Worm (Caenorhabditis elegans): ENCODE data around the gene Y65A5A.2.

Gene Y65A5A.2

DNA sequence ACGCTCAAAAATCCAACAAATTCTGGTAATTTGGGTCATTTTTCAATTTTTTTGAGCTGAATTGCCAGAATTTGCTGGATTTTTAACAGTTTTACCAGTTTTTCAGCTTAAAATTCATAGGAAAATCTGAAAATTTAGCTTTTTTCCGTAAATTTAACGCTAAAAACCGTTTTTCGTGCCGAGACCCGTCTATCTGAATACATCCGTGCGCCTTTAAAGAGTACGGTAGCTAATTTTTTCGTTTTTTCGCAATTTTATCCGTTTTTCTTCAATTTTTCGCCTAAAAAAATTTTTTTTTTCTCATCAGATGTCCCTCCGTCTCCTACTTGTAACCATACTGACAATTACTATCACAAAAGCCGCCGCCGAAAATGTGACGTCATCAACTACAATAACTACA is at the start of gene Y65A5A.2:
TSS of gene Y65A5A.2 (plus strand) at position 308 of the 400 bp plus-strand sequence.
- no peak for TF ChIP-seq dao-5 (tag; optimal IDR thresholded peaks at IDR 0.05)
- TF ChIP-seq W03F9.2 (tag; optimal IDR thresholded peaks at IDR 0.05): no peak
- TF ChIP-seq him-1 (tag; optimal IDR thresholded peaks at IDR 0.05): no peak

DNA sequence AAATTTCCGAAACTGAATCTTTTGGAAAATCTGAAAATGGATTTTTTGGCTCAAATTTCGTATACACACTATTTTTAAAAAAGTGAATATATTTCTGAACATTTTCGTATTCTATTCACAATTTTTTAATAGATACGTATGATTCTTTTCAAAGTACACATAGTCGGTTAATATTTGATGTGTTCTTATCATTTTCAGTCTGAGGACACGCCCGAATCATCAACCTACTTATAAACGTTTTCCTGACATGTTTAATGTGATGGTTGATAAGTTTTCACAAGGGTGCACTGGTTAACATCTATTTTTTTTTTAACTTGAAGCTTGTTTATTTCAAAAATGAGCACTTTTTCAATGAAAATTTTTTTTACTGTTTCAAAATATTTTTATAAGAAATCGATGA is 47.2 kb upstream of the Y65A5A.2 start:
- TF ChIP-seq dao-5 (tag; optimal IDR thresholded peaks at IDR 0.05): no peak
- TF ChIP-seq him-1 (tag; optimal IDR thresholded peaks at IDR 0.05): no peak
- TF ChIP-seq W03F9.2 (tag; optimal IDR thresholded peaks at IDR 0.05): no peak

DNA sequence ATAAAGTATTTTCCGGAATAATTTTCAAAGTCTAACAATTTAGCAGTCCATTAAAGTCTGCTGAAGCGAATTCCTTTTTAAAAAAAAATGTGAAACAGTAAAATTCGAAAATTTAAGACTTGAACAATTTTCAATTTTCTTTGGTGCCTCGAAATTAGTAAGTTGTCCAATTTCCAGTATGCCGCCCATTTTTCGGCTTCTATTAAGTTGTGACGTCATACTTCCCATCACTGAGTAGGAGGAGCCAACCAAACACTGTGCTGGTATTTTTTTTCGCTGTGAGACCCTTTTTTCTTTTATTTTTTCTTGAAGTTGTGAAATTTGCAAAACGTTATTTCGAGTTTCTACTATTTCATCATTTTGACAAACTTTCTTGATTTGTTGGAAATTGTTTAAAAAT is 41.2 kb upstream of the Y65A5A.2 start:
- TF ChIP-seq dao-5 (tag; optimal IDR thresholded peaks at IDR 0.05) (no peak), W03F9.2 (tag; optimal IDR thresholded peaks at IDR 0.05) (no peak), him-1 (tag; optimal IDR thresholded peaks at IDR 0.05) (no peak)

DNA sequence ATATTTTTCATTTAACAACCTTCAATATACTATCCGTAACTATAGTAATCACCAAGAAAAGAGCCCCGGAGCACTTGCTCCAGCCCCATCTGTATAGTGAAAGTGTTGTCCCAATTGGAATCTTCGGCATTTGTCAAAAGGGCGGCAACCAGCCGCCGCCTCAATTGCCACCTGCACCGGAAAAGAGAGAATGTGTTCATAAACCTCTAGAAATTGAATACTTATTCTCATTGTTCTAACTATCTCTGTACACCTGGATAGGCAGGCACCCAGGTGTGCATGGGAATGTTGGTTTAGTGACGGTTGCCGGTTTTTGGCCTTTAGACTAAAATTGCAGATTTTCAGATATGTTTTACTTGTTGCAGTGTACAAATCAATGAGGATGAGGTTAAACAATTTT is 33.9 kb upstream of the Y65A5A.2 start:
- TF ChIP-seq W03F9.2 (tag; optimal IDR thresholded peaks at IDR 0.05) (no peak), him-1 (tag; optimal IDR thresholded peaks at IDR 0.05) (no peak), dao-5 (tag; optimal IDR thresholded peaks at IDR 0.05) (no peak)

DNA sequence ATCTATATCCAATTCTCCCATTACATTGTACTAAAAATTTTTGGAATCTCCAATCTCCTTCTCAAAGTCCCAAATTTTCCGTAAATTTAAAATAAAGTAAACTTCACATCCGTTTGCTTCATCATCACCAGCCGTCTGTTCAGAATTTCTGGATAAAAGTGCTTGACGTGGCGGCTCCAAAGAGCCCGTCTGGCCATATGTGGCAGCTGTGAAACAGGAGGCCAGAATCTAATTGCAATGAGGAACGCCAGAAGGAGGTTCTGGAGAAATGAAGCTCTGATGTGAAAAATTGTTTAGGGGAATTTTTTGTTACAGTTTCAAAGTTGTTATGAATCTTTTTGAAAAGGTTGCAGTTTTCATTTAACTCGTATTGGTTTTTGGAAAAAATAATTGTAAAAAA is 31.5 kb upstream of the Y65A5A.2 start:
- TF ChIP-seq him-1 (tag; optimal IDR thresholded peaks at IDR 0.05) (no peak), W03F9.2 (tag; optimal IDR thresholded peaks at IDR 0.05) (no peak), dao-5 (tag; optimal IDR thresholded peaks at IDR 0.05) (no peak)

DNA sequence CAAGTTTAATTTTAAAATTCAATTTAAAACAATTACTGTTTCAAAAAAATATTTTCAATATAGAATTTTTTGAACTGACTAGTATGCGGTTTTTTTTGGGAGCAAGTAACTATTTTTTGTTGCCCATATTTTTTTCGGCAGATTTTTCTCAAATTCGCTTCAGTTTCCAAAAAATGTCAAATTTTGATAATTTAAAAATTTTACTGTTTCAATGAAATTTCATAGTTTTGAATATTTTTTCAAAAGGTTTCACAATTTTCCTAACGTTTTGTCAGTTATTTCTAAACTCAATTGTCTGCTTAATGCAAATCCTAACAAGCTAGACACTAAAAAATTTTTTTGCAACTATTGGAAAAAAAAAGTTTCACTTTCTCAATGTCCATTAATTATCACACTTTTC is 30.9 kb upstream of the Y65A5A.2 start:
- TF ChIP-seq dao-5 (tag; optimal IDR thresholded peaks at IDR 0.05) (no peak), W03F9.2 (tag; optimal IDR thresholded peaks at IDR 0.05) (no peak), him-1 (tag; optimal IDR thresholded peaks at IDR 0.05) (no peak)

DNA sequence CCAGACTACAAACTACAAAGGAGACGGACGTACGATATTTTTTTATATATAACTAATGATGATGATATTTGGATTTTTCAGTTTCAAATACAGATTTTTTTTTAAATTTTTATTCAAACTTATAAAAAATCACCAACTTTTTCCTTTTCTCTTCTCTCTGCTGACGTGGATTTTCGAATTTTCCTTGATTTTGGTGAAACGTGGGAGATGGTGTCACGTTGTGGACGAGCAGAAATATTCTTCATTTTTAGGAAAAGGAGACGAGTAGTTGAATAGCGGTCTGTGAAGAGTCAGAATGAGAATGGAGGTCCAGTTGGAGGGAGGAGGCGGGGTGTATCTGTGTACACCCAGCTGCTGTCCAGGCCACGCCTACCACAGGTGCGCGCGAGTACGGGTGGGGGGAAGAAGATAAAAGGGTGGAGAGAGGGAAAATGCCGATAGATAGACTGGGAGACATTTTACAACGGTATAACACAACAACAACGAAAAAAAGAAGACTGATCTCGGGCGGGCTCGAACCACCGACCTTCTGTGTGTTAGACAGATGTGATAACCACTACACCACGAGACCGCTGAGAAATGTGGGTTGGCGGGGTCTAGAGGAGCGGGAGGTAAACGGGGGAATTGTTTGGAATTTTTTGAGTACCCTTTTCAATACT is 29.8 kb upstream of the Y65A5A.2 start, which contains the start of gene Y7A9D.1:
TSS of gene Y7A9D.1 (minus strand) at position 283 of the 659 bp plus-strand sequence.
- TF ChIP-seq W03F9.2 (tag; optimal IDR thresholded peaks at IDR 0.05): no peak

DNA sequence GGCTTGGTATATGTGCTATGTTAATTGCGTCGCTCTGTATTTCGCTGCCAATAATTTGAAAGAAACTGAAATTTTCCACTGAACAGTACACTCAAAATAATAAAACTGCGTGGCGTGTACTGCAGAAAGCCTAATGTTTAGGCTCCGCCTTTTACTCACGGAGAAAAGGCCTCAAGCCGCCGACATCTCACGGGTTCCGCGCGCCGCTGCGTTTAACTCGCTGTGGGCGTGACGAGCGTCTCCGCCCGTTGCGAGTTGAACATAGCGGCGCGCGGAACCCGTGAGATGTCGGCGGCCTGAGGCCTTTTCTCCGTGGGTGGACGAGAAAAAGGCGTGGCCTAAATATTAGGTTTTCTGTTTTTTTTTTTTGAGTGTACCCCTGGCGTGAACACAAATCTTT is 27.2 kb upstream of the Y65A5A.2 start:
- TF ChIP-seq dao-5 (tag; optimal IDR thresholded peaks at IDR 0.05) (no peak), him-1 (tag; optimal IDR thresholded peaks at IDR 0.05) (no peak), W03F9.2 (tag; optimal IDR thresholded peaks at IDR 0.05) (no peak)

DNA sequence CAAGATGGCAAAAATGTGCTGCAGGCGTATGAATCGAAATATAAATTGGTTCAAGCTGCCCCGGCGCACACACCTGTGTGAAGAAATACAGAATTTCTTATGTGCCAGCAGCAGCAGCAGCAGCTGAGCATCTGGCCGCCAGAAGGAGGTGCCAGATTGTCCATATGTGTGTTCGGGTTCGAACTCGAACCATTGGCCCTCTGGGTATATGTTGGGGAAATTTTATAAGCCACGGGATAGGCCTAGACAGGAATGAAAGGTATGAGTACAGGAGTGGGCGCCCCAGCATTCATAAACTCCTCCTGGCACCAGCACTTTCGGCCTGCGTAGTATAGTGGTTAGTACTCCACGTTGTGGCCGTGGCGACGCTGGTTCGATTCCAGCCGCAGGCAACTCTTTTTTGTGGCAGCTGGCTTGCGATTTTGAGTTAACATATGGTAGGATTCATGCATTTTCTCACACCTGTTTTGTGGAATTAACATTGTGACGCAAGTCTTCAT is 23.6 kb upstream of the Y65A5A.2 start:
- TF ChIP-seq W03F9.2 (tag; optimal IDR thresholded peaks at IDR 0.05) (no peak), dao-5 (tag; optimal IDR thresholded peaks at IDR 0.05) (peak; percentile 4)

DNA sequence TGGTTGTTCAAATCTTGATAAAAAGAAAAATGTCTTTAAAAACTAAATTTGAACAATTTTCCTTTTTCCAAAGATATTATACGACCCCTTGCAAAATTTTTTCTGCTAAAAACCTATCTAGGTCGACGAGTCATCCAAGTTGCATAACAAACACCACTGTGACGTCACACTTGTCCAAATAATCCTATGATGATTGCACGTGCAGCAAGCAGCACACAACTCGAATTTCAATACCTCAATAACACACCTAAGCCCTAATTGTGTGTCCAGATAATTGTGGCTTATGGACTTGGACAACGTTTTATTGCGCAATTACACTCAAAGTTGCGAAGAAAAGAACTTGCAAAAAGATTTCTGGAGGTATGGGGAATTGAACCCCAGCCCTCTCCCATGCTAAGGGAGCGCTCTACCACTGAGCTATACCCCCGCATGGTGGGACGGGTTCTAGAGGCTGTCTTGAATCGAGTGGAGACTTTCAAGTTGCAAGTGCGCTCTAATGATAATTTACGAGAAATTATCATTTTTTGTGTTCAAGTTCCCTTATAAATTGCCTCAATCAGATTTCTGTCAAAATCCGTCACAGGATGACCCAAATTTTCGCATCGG is 22.9 kb upstream of the Y65A5A.2 start:
- TF ChIP-seq him-1 (tag; optimal IDR thresholded peaks at IDR 0.05) (peak; percentile 44), dao-5 (tag; optimal IDR thresholded peaks at IDR 0.05) (peak; percentile 54), W03F9.2 (tag; optimal IDR thresholded peaks at IDR 0.05) (no peak)

DNA sequence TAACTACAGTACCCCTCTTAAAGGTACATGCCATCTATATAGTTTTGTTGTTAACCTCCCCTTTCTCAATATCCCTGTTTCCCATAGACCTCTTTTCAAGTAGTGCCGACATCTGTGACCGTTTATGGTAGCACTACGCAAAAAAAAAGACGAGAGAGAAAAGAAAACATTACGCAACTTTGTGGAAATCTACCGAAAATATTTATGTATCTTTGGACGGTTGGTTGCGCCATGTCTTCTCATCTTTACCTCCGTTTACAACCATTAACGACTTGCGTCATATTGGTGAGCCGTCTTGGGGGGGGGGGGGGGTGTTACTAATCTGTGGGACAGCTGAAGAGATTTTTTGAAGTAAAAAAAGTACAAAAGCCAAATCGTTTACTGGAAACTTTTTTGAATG is 20.4 kb upstream of the Y65A5A.2 start:
- TF ChIP-seq W03F9.2 (tag; optimal IDR thresholded peaks at IDR 0.05) (no peak), him-1 (tag; optimal IDR thresholded peaks at IDR 0.05) (no peak), dao-5 (tag; optimal IDR thresholded peaks at IDR 0.05) (no peak)

DNA sequence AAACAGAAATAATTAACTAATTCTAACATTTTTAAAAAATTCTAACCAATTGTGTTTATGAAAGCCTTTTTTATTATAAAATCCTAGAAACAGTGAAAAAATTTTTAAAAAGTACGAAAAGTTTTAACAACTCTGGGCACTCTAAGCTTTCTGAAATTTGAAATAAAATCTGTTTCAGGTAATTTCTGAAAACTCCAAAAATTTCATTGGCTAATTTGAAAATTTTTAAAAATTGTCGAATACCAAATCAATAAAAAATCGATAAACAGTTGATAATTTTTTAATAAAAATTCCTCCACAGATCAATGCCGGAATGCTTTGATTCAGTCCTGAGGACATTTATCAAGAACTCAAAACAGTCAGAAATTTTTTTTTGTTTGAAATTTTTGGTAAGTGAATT is 18.2 kb upstream of the Y65A5A.2 start, which contains the start of gene Y65A5A.24:
TSS of gene Y65A5A.24 (plus strand) at position 301 of the 400 bp plus-strand sequence.
- TF ChIP-seq dao-5 (tag; optimal IDR thresholded peaks at IDR 0.05): no peak
- no peak for TF ChIP-seq him-1 (tag; optimal IDR thresholded peaks at IDR 0.05)
- no peak for TF ChIP-seq W03F9.2 (tag; optimal IDR thresholded peaks at IDR 0.05)

DNA sequence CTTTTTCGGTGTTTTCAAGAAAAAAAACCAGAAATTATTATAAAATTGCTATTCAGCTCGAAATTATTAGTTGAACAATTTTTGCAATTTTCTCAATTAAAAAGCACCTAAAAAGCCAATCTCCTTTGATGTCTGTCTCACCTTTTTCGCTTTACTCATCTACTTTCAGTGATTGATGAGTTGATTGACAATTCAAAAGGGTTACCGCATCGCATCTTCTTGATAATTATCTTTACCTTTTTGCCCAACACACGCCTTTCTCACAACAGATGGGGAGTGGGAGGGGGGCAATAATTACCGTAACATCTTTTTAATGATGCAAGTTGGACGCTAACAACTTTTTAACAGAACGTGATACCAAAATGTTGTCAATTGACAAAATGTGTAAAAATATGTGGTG is 15.2 kb upstream of the Y65A5A.2 start:
- no peak for TF ChIP-seq him-1 (tag; optimal IDR thresholded peaks at IDR 0.05)
- no peak for TF ChIP-seq dao-5 (tag; optimal IDR thresholded peaks at IDR 0.05)
- no peak for TF ChIP-seq W03F9.2 (tag; optimal IDR thresholded peaks at IDR 0.05)

DNA sequence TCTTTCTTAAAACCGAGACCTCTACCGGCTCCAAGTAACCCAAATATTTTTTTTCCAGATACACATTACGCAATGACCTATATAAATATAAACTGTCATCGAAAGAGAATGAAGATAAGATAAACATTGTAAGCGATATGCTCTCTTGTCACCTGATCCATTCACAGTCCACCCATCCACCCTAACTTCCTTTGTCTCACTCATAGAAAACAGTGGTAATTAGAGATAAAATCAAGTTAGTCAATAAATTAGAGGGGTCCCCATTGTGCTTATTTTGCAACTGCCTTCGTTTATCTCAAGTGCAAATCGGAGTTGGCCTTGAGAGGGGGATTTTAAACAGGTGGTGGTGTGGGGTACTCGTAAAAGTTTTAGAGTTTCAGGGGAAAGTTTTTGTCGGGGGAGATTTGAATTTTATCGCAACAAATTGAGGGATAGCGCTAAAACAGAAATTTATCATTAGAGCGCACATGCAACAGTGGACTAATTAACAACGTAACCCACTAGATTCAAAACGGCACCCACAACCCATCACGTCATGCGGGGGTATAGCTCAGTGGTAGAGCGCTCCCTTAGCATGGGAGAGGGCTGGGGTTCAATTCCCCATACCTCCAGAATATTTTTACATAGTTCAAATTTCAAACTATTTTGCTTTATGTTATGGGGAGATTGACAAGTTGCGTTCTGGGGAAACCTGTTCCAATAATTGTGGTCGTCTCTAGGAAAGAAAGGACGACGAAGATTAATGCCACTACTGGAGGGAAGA is 13.8 kb upstream of the Y65A5A.2 start:
- no peak for TF ChIP-seq dao-5 (tag; optimal IDR thresholded peaks at IDR 0.05)
- TF ChIP-seq W03F9.2 (tag; optimal IDR thresholded peaks at IDR 0.05): peak; percentile 20

All from whole organism, L4/young adult.